Worm (Caenorhabditis elegans) whole organism, L2 larva: ENCODE results near the gene K09C6.7.

Source experiments
- ceh-16 ChIP-seq: fragments of 150-350 bp; optimal IDR thresholded peaks from 2 replicates; lab custom pipeline; 2014; ENCODE audit warnings: missing biosample characterization, missing genetic modification characterization
- fos-1 ChIP-seq: fragments of 150-350 bp; optimal IDR thresholded peaks from 2 replicates; lab custom pipeline; 2014; ENCODE audit warnings: missing biosample characterization, missing genetic modification characterization
- skn-1 ChIP-seq: sonication (generic microtip); optimal IDR thresholded peaks from 2 replicates; lab custom pipeline; 2017; ENCODE audit warnings: missing biosample characterization, missing genetic modification characterization
- unc-62 ChIP-seq: fragments of 150-350 bp; optimal IDR thresholded peaks from 2 replicates; lab custom pipeline; 2014; ENCODE audit warnings: missing biosample characterization, missing genetic modification reagents, missing genetic modification characterization
- ztf-4 ChIP-seq: fragments of 150-350 bp; optimal IDR thresholded peaks from 2 replicates; lab custom pipeline; 2014; ENCODE audit warnings: missing biosample characterization, missing genetic modification characterization

DNA sequence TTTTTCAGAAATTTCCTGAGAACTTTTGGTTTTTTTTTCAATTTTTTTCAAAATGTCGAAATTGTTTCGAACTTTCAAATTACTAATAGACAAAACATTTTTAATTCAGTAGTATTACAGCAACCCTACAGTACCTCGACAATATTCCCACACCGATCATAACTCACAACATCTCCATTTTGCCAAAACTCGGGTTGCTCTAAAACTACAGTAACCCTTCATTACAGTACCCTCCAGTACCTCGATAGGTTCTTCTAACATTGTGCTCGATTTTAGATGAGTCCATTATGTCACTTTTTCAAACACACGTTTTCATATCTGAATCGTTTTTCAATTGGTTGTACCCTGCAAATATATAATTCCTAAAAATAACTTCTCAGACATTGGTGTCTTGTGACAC, 10.2 kb upstream of the K09C6.7 start:
- TF ChIP-seq ztf-4 (tag; lab: Kevin White, UChicago) (no peak), unc-62 (GFP tag; lab: Kevin White, UChicago) (no peak), skn-1 (tag; lab: Kevin White, UChicago) (no peak), fos-1 (tag; lab: Kevin White, UChicago) (no peak), ceh-16 (no peak)
